Worm (Caenorhabditis elegans): ENCODE measurements around the gene str-14.

- TF ChIP-seq K02D7.2 (tag; optimal IDR thresholded peaks at IDR 0.05) (no peak), ztf-16 (tag; optimal IDR thresholded peaks at IDR 0.05) (no peak), unc-42 (tag; optimal IDR thresholded peaks at IDR 0.05) (no peak), pqm-1 (tag; optimal IDR thresholded peaks at IDR 0.05) (no peak), ceh-19 (GFP tag; optimal IDR thresholded peaks at IDR 0.05) (no peak)
These were observed 34.3 kb downstream of the str-14 start, which contains the start of gene srw-48 for ce11 chrV:16420696-16421095.
